Fruit fly (Drosophila melanogaster): ENCODE measurements around the gene CG34250.

Gene CG34250

DNA sequence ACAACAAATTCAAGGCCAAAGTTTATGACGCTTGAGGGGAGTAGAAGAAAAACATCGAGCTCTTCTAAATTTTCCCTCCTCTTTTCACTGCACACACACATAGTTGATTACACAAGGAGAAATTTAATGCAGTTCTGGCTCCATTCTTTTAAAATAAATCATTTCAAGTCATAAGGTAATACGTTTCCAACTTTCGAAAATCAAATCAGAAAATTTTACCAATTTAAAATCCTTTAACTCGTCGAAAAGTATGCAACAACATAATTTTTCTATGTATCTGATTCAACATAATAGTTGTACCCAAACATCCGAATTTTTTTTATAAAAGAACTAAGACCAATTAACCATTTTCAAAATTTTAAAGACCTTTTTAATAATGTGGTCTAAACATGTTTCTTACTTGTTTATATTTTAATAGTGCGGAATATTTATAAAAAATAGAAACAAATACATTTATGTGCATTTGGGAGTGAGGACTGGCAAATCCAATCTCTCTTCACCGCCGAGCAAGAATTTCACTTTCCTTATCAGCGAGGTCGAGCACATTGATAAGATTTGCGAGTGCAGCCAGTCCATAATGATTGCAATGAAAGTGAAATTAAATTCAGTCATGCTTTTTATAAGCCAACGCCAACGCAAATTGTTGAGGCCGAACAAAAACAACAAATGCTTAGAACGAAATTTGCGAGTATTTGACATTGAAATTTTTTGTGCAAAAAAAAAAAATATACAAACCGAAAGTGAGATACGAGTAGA lies 30.2 kb downstream of the CG34250 start (continued):
- no peak for TF ChIP-seq CG12769 (tag; optimal IDR thresholded peaks at IDR 0.05)
- TF ChIP-seq az2 (GFP tag; optimal IDR thresholded peaks at IDR 0.05): peak; percentile 5
- TF ChIP-seq CG13123 (GFP tag; optimal IDR thresholded peaks at IDR 0.05): no peak
- no peak for TF ChIP-seq CG33213 (GFP tag; optimal IDR thresholded peaks at IDR 0.05)
- TF ChIP-seq chinmo (GFP tag; IDR thresholded peaks at IDR 0.05; ENCODE audit: partially characterized antibody): 0 out of 4 replicates have a peak, but pooled peaks have one; percentile 21
- TF ChIP-seq ap (GFP tag; IDR thresholded peaks at IDR 0.05): no peak
- TF ChIP-seq Dref (GFP tag; IDR thresholded peaks at IDR 0.05): no peak
- no peak for TF ChIP-seq disco-r (GFP tag; optimal IDR thresholded peaks at IDR 0.05)
- no peak for TF ChIP-seq dysf (GFP tag; IDR thresholded peaks at IDR 0.05)
- no peak for TF ChIP-seq CG4328 (GFP tag; optimal IDR thresholded peaks at IDR 0.05)
- TF ChIP-seq bsh (GFP tag; optimal IDR thresholded peaks at IDR 0.05): peak in 1 of 2 experiments; percentile 33
- peak; percentile 37 for TF ChIP-seq PHDP (tag; optimal IDR thresholded peaks at IDR 0.05)
- peak; percentile 22 for TF ChIP-seq phol (tag; optimal IDR thresholded peaks at IDR 0.05)
- no peak for TF ChIP-seq peb (GFP tag; IDR thresholded peaks at IDR 0.05)
- TF ChIP-seq CG2712 (tag; optimal IDR thresholded peaks at IDR 0.05): peak; percentile 17
- TF ChIP-seq CG9932 (GFP tag; IDR thresholded peaks at IDR 0.05): 0 out of 2 replicates have a peak, but pooled peaks have one; percentile 5
- TF ChIP-seq CG32532 (GFP tag; IDR thresholded peaks at IDR 0.05): no peak

dm6 chr3L:17506830-17507229 lies 30.8 kb downstream of the CG34250 start:
- TF ChIP-seq Neu2 (GFP tag; optimal IDR thresholded peaks at IDR 0.05; ENCODE audit: borderline replicate concordance) (no peak), gcm2 (GFP tag; optimal IDR thresholded peaks at IDR 0.05) (no peak), cg (GFP tag; optimal IDR thresholded peaks at IDR 0.05) (peak; percentile 22), CG8388 (GFP tag; optimal IDR thresholded peaks at IDR 0.05) (no peak), CG5953 (GFP tag; IDR thresholded peaks at IDR 0.05) (no peak), CG15514 (GFP tag; optimal IDR thresholded peaks at IDR 0.05) (no peak), CG8290 (GFP tag; optimal IDR thresholded peaks at IDR 0.05) (no peak), CG8290 (tag; optimal IDR thresholded peaks at IDR 0.05) (no peak), CG11696 (GFP tag; IDR thresholded peaks at IDR 0.05) (peak; percentile 68), CG13287 (GFP tag; IDR thresholded peaks at IDR 0.05; ENCODE audit: partially characterized antibody) (no peak), bowl (GFP tag; IDR thresholded peaks at IDR 0.05) (no peak), Bgb (GFP tag; IDR thresholded peaks at IDR 0.05; ENCODE audit: partially characterized antibody) (no peak), cas (GFP tag; IDR thresholded peaks at IDR 0.05) (no peak), CG34376 (GFP tag; optimal IDR thresholded peaks at IDR 0.05) (no peak), CG17802 (tag; optimal IDR thresholded peaks at IDR 0.05) (no peak), CG17328 (GFP tag; IDR thresholded peaks at IDR 0.05) (no peak)

DNA sequence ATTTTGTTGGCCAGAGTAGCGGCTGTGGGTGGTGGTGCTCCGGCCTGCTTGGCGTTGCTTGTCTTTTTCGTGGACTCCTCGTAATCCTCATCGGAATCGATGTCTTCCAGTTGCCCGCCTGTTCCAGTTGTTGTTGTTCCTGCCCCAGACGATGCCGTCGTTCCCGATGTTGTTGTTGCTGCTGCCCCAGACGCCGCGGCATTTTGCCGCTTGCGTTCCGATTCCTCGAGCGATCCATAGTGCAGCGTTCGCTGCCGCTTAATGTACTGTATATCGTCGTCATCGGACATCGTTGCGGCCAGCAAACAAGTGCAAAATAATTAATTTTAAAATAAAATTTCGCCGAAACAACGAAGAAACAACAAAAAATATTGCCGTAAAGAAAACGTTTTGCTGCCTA lies 37.5 kb downstream of the CG34250 start:
- TF ChIP-seq MBD-R2 (GFP tag; IDR thresholded peaks at IDR 0.05) (peak; percentile 75), usp (GFP tag; optimal IDR thresholded peaks at IDR 0.05) (no peak), MESR4 (GFP tag; optimal IDR thresholded peaks at IDR 0.05) (peak; percentile 61), insv (GFP tag; optimal IDR thresholded peaks at IDR 0.05) (no peak), ssp (GFP tag; IDR thresholded peaks at IDR 0.05) (no peak), CG18476 (GFP tag; optimal IDR thresholded peaks at IDR 0.05) (no peak), Hr78 (GFP tag; optimal IDR thresholded peaks at IDR 0.05) (no peak), CG31224 (GFP tag; IDR thresholded peaks at IDR 0.05) (no peak), CG34376 (GFP tag; optimal IDR thresholded peaks at IDR 0.05) (no peak), otp (GFP tag; IDR thresholded peaks at IDR 0.05) (no peak), vnd (GFP tag; IDR thresholded peaks at IDR 0.05; ENCODE audit: partially characterized antibody) (no peak), Mes4 (GFP tag; optimal IDR thresholded peaks at IDR 0.05) (no peak), pfk (GFP tag; optimal IDR thresholded peaks at IDR 0.05) (peak; percentile 74), unpg (GFP tag; optimal IDR thresholded peaks at IDR 0.05) (no peak), chinmo (GFP tag; IDR thresholded peaks at IDR 0.05; ENCODE audit: partially characterized antibody) (no peak), CG4360 (GFP tag; IDR thresholded peaks at IDR 0.05) (peak; percentile 98), CG5180 (GFP tag; optimal IDR thresholded peaks at IDR 0.05) (no peak), Dll (GFP tag; IDR thresholded peaks at IDR 0.05; ENCODE audit: partially characterized antibody) (no peak)
